Worm (Caenorhabditis elegans) whole organism, L3 larva: ENCODE results near the gene C36C5.14.

ENCODE experiments used
- R02D3.7 ChIP-seq: fragments of 150-350 bp; optimal IDR thresholded peaks from 2 replicates; lab custom pipeline; 2014; ENCODE audit warnings: missing biosample characterization, missing genetic modification characterization
- ZK546.5 ChIP-seq: sonication (generic microtip); optimal IDR thresholded peaks from 2 replicates; lab custom pipeline; 2017; ENCODE audit warnings: missing biosample characterization, missing genetic modification characterization
- ama-1 ChIP-seq: fragments of 150-350 bp; optimal IDR thresholded peaks from 2 replicates; lab custom pipeline; 2018
- ceh-16 ChIP-seq: sonication (generic microtip); optimal IDR thresholded peaks from 2 replicates; lab custom pipeline; 2017; ENCODE audit warnings: missing biosample characterization, missing genetic modification characterization
- ceh-28 ChIP-seq: fragments of 150-350 bp; optimal IDR thresholded peaks from 2 replicates; lab custom pipeline; 2014; ENCODE audit warnings: missing biosample characterization, missing genetic modification reagents, missing genetic modification characterization
- ceh-82 ChIP-seq: fragments of 150-350 bp; optimal IDR thresholded peaks from 2 replicates; lab custom pipeline; 2014; ENCODE audit warnings: missing biosample characterization, missing genetic modification characterization
- daf-12 ChIP-seq: fragments of 150-350 bp; optimal IDR thresholded peaks from 2 replicates; lab custom pipeline; 2014; ENCODE audit warnings: missing biosample characterization, missing genetic modification reagents, missing genetic modification characterization
- egl-27 ChIP-seq: sonication (generic microtip); optimal IDR thresholded peaks from 4 replicates; lab custom pipeline; 2017; ENCODE audit warnings: missing biosample characterization, missing genetic modification reagents, missing genetic modification characterization
- elt-1 ChIP-seq: fragments of 150-350 bp; optimal IDR thresholded peaks from 2 replicates; lab custom pipeline; 2014; ENCODE audit warnings: missing biosample characterization, missing genetic modification characterization
- elt-2 ChIP-seq: sonication (generic microtip); optimal IDR thresholded peaks from 2 replicates; lab custom pipeline; 2016; ENCODE audit warnings: missing genetic modification reagents, mild to moderate bottlenecking, missing genetic modification characterization, missing compliant biosample characterization
- elt-3 ChIP-seq, 3 experiments: fragments of 150-350 bp in 1 of 3; sonication (generic microtip) in 2 of 3; optimal IDR thresholded peaks; 2 replicates in 2 of 3; 4 replicates in 1 of 3; lab custom pipeline; 2014 to 2017; ENCODE audit warnings: missing biosample characterization in 3 of 3, missing genetic modification characterization in 3 of 3
- eor-1 ChIP-seq, 2 experiments: fragments of 150-350 bp; optimal IDR thresholded peaks; 2 replicates each; lab custom pipeline; 2014 to 2018; ENCODE audit warnings: missing biosample characterization in 2 of 2, missing genetic modification characterization in 2 of 2
- fkh-10 ChIP-seq: sonication (generic microtip); optimal IDR thresholded peaks from 2 replicates; lab custom pipeline; 2017; ENCODE audit warnings: missing biosample characterization, missing genetic modification reagents, missing genetic modification characterization
- fkh-2 ChIP-seq: fragments of 150-350 bp; optimal IDR thresholded peaks from 2 replicates; lab custom pipeline; 2014; ENCODE audit warnings: missing biosample characterization, missing genetic modification reagents, missing genetic modification characterization
- fos-1 ChIP-seq: fragments of 150-350 bp; optimal IDR thresholded peaks from 2 replicates; lab custom pipeline; 2014; ENCODE audit warnings: missing biosample characterization, missing genetic modification characterization
- jun-1 ChIP-seq: fragments of 150-350 bp; optimal IDR thresholded peaks from 2 replicates; lab custom pipeline; 2014; ENCODE audit warnings: missing biosample characterization, missing genetic modification reagents, missing genetic modification characterization
- lin-39 ChIP-seq: fragments of 150-350 bp; optimal IDR thresholded peaks from 2 replicates; lab custom pipeline; 2018; ENCODE audit warnings: missing biosample characterization, missing genetic modification reagents, missing genetic modification characterization
- lsy-12 ChIP-seq: sonication (generic microtip); optimal IDR thresholded peaks from 2 replicates; lab custom pipeline; 2016; ENCODE audit warnings: mild to moderate bottlenecking, missing genetic modification characterization, missing compliant biosample characterization
- mml-1 ChIP-seq: fragments of 150-350 bp; sonication (generic microtip); optimal IDR thresholded peaks from 3 replicates; lab custom pipeline; 2014; ENCODE audit warnings: missing biosample characterization, missing genetic modification characterization
- nhr-11 ChIP-seq: fragments of 150-350 bp; optimal IDR thresholded peaks from 2 replicates; lab custom pipeline; 2014; ENCODE audit warnings: missing biosample characterization, missing genetic modification characterization
- nhr-23 ChIP-seq: fragments of 150-350 bp; optimal IDR thresholded peaks from 2 replicates; lab custom pipeline; 2014; ENCODE audit warnings: missing biosample characterization, missing genetic modification reagents, missing genetic modification characterization
- nhr-25 ChIP-seq: sonication (generic microtip); optimal IDR thresholded peaks from 2 replicates; lab custom pipeline; 2017; ENCODE audit warnings: missing biosample characterization, missing genetic modification characterization
- nhr-43 ChIP-seq: sonication (generic microtip); optimal IDR thresholded peaks from 2 replicates; lab custom pipeline; 2016; ENCODE audit warnings: mild to moderate bottlenecking, missing genetic modification characterization, missing compliant biosample characterization; ENCODE audit not compliant: poor library complexity, severe bottlenecking
- nhr-67 ChIP-seq: fragments of 150-350 bp; optimal IDR thresholded peaks from 2 replicates; lab custom pipeline; 2014; ENCODE audit warnings: missing biosample characterization, missing genetic modification characterization
- nhr-77 ChIP-seq: fragments of 150-350 bp; optimal IDR thresholded peaks from 2 replicates; lab custom pipeline; 2014; ENCODE audit warnings: missing biosample characterization, missing genetic modification characterization
- pha-4 ChIP-seq: fragments of 150-350 bp; optimal IDR thresholded peaks from 2 replicates; lab custom pipeline; 2014; ENCODE audit warnings: missing biosample characterization, missing genetic modification reagents, missing genetic modification characterization
- pqm-1 ChIP-seq: fragments of 150-350 bp; optimal IDR thresholded peaks from 2 replicates; lab custom pipeline; 2017; ENCODE audit warnings: missing biosample characterization, missing genetic modification characterization, inconsistent platforms
- sea-2 ChIP-seq: fragments of 150-350 bp; sonication (generic microtip); optimal IDR thresholded peaks from 4 replicates; lab custom pipeline; 2014; ENCODE audit warnings: missing biosample characterization, missing genetic modification reagents, missing genetic modification characterization
- skn-1 ChIP-seq: fragments of 150-350 bp; optimal IDR thresholded peaks from 2 replicates; lab custom pipeline; 2014; ENCODE audit warnings: missing biosample characterization, missing genetic modification characterization
- tbx-2 ChIP-seq: sonication (generic microtip); optimal IDR thresholded peaks from 2 replicates; lab custom pipeline; 2016; ENCODE audit warnings: mild to moderate bottlenecking, missing genetic modification characterization, missing compliant biosample characterization
- unc-39 ChIP-seq: sonication (generic microtip); optimal IDR thresholded peaks from 4 replicates; lab custom pipeline; 2017; ENCODE audit warnings: missing biosample characterization, missing genetic modification characterization
- unc-62 ChIP-seq: fragments of 150-350 bp; sonication (generic microtip); optimal IDR thresholded peaks from 4 replicates; lab custom pipeline; 2014; ENCODE audit warnings: missing biosample characterization, missing genetic modification reagents, missing genetic modification characterization
- ztf-11 ChIP-seq: fragments of 150-350 bp; optimal IDR thresholded peaks from 2 replicates; lab custom pipeline; 2014; ENCODE audit warnings: missing biosample characterization, missing genetic modification characterization

Gene C36C5.14

ce11 chrV:3138488-3138887, 26.9 kb downstream of the C36C5.14 start, which contains the start of the genes irld-3 and F02C9.1:
Gene irld-3, minus strand, starts transcription at chrV:3138588.
Gene F02C9.1, plus strand, starts transcription at chrV:3138703.
- TF ChIP-seq elt-3 (tag; optimal IDR thresholded peaks at IDR 0.05; lab: Kevin White, UChicago) (no peak), fos-1 (tag; lab: Kevin White, UChicago) (no peak), tbx-2 (tag; lab: Kevin White, UChicago) (no peak), elt-1 (no peak), ZK546.5 (no peak), lsy-12 (tag; lab: Kevin White, UChicago) (no peak), nhr-11 (tag; lab: Kevin White, UChicago) (no peak), ztf-11 (tag; lab: Kevin White, UChicago) (no peak)

- no peak for TF ChIP-seq ceh-28 (tag; lab: Kevin White, UChicago)
- no peak for TF ChIP-seq mml-1
- no peak for TF ChIP-seq elt-3 (tag; optimal IDR thresholded peaks at IDR 0.05; lab: Kevin White, UChicago)
- no peak for TF ChIP-seq ztf-11 (tag; lab: Kevin White, UChicago)
- TF ChIP-seq egl-27 (tag; lab: Kevin White, UChicago): no peak
- TF ChIP-seq elt-2 (tag; lab: Kevin White, UChicago): no peak
- no peak for TF ChIP-seq nhr-77 (tag; lab: Kevin White, UChicago)
- TF ChIP-seq pqm-1 (tag; lab: Kevin White, UChicago): no peak
- no peak for TF ChIP-seq fos-1 (tag; lab: Kevin White, UChicago)
- TF ChIP-seq nhr-25 (tag; lab: Kevin White, UChicago): no peak
- TF ChIP-seq jun-1: no peak
- no peak for TF ChIP-seq fkh-10 (GFP tag; lab: Kevin White, UChicago)
- TF ChIP-seq pha-4 (tag; lab: Kevin White, UChicago): no peak
- no peak for TF ChIP-seq daf-12 (tag; lab: Kevin White, UChicago)
Observed at ce11 chrV:3133293-3133755, 32.0 kb downstream of the C36C5.14 start, which contains the start of gene F02C9.2. Gene F02C9.2, plus strand, starts transcription at chrV:3133705.

ce11 chrV:3132116-3132515, 33.2 kb downstream of the C36C5.14 start:
- TF ChIP-seq nhr-25 (tag; lab: Kevin White, UChicago) (no peak), eor-1 (tag; optimal IDR thresholded peaks at IDR 0.05; lab: Kevin White, UChicago) (no peak), R02D3.7 (tag; lab: Kevin White, UChicago) (no peak)

ce11 chrV:3128803-3129202, 36.5 kb downstream of the C36C5.14 start, which contains the start of gene tat-6:
Gene tat-6, plus strand, starts transcription at chrV:3129103.
- no peak for TF ChIP-seq unc-39
- no peak for TF ChIP-seq fkh-2 (tag; lab: Kevin White, UChicago)
- TF ChIP-seq ceh-16: no peak
- no peak for TF ChIP-seq eor-1 (tag; optimal IDR thresholded peaks at IDR 0.05; lab: Kevin White, UChicago)
- no peak for TF ChIP-seq R02D3.7 (tag; lab: Kevin White, UChicago)
- no peak for TF ChIP-seq nhr-43
- no peak for TF ChIP-seq nhr-23
- no peak for TF ChIP-seq nhr-77 (tag; lab: Kevin White, UChicago)
- TF ChIP-seq lsy-12 (tag; lab: Kevin White, UChicago): no peak
- no peak for TF ChIP-seq ceh-82
- no peak for TF ChIP-seq unc-62
- TF ChIP-seq nhr-67 (tag; lab: Kevin White, UChicago): no peak
- no peak for TF ChIP-seq ama-1
- TF ChIP-seq elt-3 (tag; optimal IDR thresholded peaks at IDR 0.05; lab: Kevin White, UChicago): no peak
- no peak for TF ChIP-seq pqm-1 (tag; lab: Kevin White, UChicago)
- no peak for TF ChIP-seq lin-39 (tag; lab: Kevin White, UChicago)
- TF ChIP-seq ZK546.5: no peak
- TF ChIP-seq skn-1: no peak
- TF ChIP-seq sea-2 (GFP tag; lab: Kevin White, UChicago): no peak
- TF ChIP-seq tbx-2 (tag; lab: Kevin White, UChicago): no peak

- TF ChIP-seq elt-2 (tag; lab: Kevin White, UChicago) (peak; percentile 6), ztf-11 (tag; lab: Kevin White, UChicago) (no peak)
Observed at ce11 chrV:3127670-3128069, 37.7 kb downstream of the C36C5.14 start, which contains the start of gene Y73C8C.10. Gene Y73C8C.10, minus strand, starts transcription at chrV:3127770.
